Worm (Caenorhabditis elegans) whole organism, early embryonic: Measurements from ENCODE around the gene frpr-19.

Experiments
- F13C5.2 ChIP-seq: sonication (generic microtip); optimal IDR thresholded peaks from 2 replicates; lab custom pipeline; 2017; ENCODE audit warnings: mild to moderate bottlenecking, missing genetic modification characterization, inconsistent platforms, missing compliant biosample characterization
- ama-1 ChIP-seq: fragments of 150-350 bp; optimal IDR thresholded peaks from 2 replicates; lab custom pipeline; 2014
- ceh-13 ChIP-seq: fragments of 200-800 bp; sonication (Bioruptor generic); optimal IDR thresholded peaks from 2 replicates; lab custom pipeline; 2018; ENCODE audit warnings: mild to moderate bottlenecking, missing genetic modification characterization, missing compliant biosample characterization
- flt-1 ChIP-seq: fragments of 200-800 bp; sonication (Bioruptor generic); IDR thresholded peaks from 2 replicates; pipeline ENCODE4 v1.3.6; 2022; ENCODE audit warnings: missing genetic modification characterization, missing compliant biosample characterization
- hmg-4 ChIP-seq: fragments of 200-800 bp; sonication (Bioruptor generic); optimal IDR thresholded peaks from 2 replicates; lab custom pipeline; 2018; ENCODE audit warnings: mild to moderate bottlenecking, missing genetic modification characterization, missing compliant biosample characterization
- sea-1 ChIP-seq: fragments of 200-800 bp; sonication (Bioruptor generic); conservative IDR thresholded peaks from 2 replicates; pipeline ENCODE4 v1.3.6; 2022; ENCODE audit warnings: missing genetic modification characterization, missing compliant biosample characterization

DNA sequence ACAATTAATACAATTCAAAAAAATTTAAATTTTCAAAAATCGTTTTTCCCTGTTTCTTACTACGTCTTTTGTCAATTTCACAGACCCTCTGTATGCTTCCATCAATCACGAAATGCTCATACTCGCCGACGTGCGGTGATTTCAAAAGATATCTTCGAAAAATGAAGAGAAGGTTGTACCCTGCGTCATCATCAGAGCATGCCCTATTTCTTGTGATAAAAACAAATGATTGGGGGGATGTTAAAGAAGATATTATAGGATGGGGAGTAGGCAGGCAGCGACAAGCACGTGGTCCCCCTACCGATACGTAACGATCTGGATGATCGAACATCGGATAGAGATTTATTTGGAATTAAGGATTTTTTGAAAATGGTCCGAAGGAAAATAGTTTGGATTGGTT lies 22.9 kb downstream of the frpr-19 start:
- TF ChIP-seq ama-1 (no peak), hmg-4 (no peak), ceh-13 (GFP tag; lab: Kevin White, UChicago) (no peak), sea-1 (no peak), flt-1 (GFP tag; lab: Robert Waterston, UW) (no peak), F13C5.2 (tag; lab: Kevin White, UChicago) (no peak)
